Worm (Caenorhabditis elegans) whole organism, mixed stage, embryonic: ENCODE data around the gene F49H12.7.

ENCODE experiments used
- ces-1 ChIP-seq: fragments of 150-350 bp; optimal IDR thresholded peaks from 2 replicates; lab custom pipeline; 2014; ENCODE audit warnings: missing biosample characterization, missing genetic modification reagents, missing genetic modification characterization
- elt-1 ChIP-seq: sonication (generic microtip); optimal IDR thresholded peaks from 2 replicates; lab custom pipeline; 2017; ENCODE audit warnings: missing genetic modification characterization, mild to moderate bottlenecking, missing compliant biosample characterization, antibody characterized with exemption, moderate library complexity, borderline replicate concordance; ENCODE audit not compliant: insufficient read depth
- lin-13 ChIP-seq: fragments of 150-350 bp; optimal IDR thresholded peaks from 2 replicates; lab custom pipeline; 2014; ENCODE audit warnings: missing biosample characterization, missing genetic modification characterization
- nhr-76 ChIP-seq: sonication (generic microtip); optimal IDR thresholded peaks from 2 replicates; lab custom pipeline; 2017; ENCODE audit warnings: missing biosample characterization, missing genetic modification characterization
- unc-39 ChIP-seq: fragments of 150-350 bp; optimal IDR thresholded peaks from 2 replicates; lab custom pipeline; 2014; ENCODE audit warnings: missing biosample characterization, missing genetic modification characterization
- zip-8 ChIP-seq: fragments of 150-350 bp; optimal IDR thresholded peaks from 2 replicates; lab custom pipeline; 2014; ENCODE audit warnings: missing biosample characterization, missing genetic modification characterization

DNA sequence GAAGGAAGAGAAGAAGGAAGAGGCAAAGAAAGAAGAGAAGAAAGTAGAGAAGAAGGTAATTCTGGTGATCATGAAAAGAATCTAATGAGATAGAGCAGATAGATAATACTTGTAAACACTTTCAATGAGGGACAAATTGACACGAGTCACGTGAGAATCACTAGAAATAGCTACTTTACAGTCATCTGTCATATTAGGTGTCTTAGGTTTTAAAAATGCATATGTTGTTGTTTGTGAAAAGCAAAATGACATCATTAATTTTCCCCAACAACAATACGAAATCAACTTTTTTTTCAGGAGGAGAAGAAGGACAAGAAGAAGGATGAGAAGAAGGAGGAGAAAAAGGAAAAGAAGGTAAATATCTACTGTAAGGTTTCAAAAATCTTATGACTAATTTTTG lies 10.3 kb downstream of the F49H12.7 start:
- TF ChIP-seq nhr-76 (tag; lab: Kevin White, UChicago) (no peak), zip-8 (tag; lab: Kevin White, UChicago) (no peak), ces-1 (GFP tag; lab: Kevin White, UChicago) (no peak), lin-13 (tag; lab: Kevin White, UChicago) (no peak), elt-1 (no peak), unc-39 (tag; lab: Kevin White, UChicago) (no peak)
